Worm (Caenorhabditis elegans) whole organism, young adult: ENCODE data around the gene gba-1.

Experiments
- C06A6.2 ChIP-seq: fragments of 200-800 bp; sonication (Bioruptor generic); conservative IDR thresholded peaks from 2 replicates; pipeline ENCODE4 v1.3.6; 2022; ENCODE audit warnings: missing genetic modification characterization, missing compliant biosample characterization
- C17E4.6 ChIP-seq: fragments of 200-800 bp; sonication (Bioruptor generic); IDR thresholded peaks from 2 replicates; pipeline ENCODE4 v1.3.6; 2022; ENCODE audit warnings: missing genetic modification reagents, missing genetic modification characterization, missing compliant biosample characterization
- F33H1.4 ChIP-seq: fragments of 200-800 bp; sonication (Bioruptor generic); IDR thresholded peaks from 2 replicates; pipeline ENCODE4 v1.3.6; 2022; ENCODE audit warnings: missing genetic modification reagents, missing genetic modification characterization, missing compliant biosample characterization
- F37B4.10 ChIP-seq: fragments of 200-800 bp; sonication (Bioruptor generic); IDR thresholded peaks from 2 replicates; pipeline ENCODE4 v1.3.6; 2022; ENCODE audit warnings: missing genetic modification characterization, missing compliant biosample characterization
- F52B5.7 ChIP-seq: sonication (generic microtip); optimal IDR thresholded peaks from 2 replicates; lab custom pipeline; 2016; ENCODE audit warnings: mild to moderate bottlenecking, missing genetic modification characterization, missing compliant biosample characterization
- F55B11.4 ChIP-seq: sonication (generic microtip); optimal IDR thresholded peaks from 2 replicates; lab custom pipeline; 2016; ENCODE audit warnings: missing compliant biosample characterization, missing genetic modification characterization, borderline replicate concordance; ENCODE audit not compliant: insufficient read depth
- F57C9.4 ChIP-seq: sonication (generic microtip); optimal IDR thresholded peaks from 2 replicates; lab custom pipeline; 2017; ENCODE audit warnings: mild to moderate bottlenecking, missing genetic modification characterization, missing compliant biosample characterization
- Y53F4B.3 ChIP-seq: fragments of 200-800 bp; sonication (Bioruptor generic); IDR thresholded peaks from 2 replicates; pipeline ENCODE4 v1.3.6; 2022; ENCODE audit warnings: missing genetic modification reagents, missing genetic modification characterization, missing compliant biosample characterization
- Y56A3A.18 ChIP-seq: fragments of 200-800 bp; sonication (Bioruptor generic); IDR thresholded peaks from 2 replicates; pipeline ENCODE4 v1.3.6; 2022; ENCODE audit warnings: missing genetic modification reagents, missing genetic modification characterization, missing compliant biosample characterization
- ama-1 ChIP-seq, 3 experiments: fragments of 150-350 bp in 1 of 3; sonication (generic microtip) in 2 of 3; optimal IDR thresholded peaks; 2 replicates each; lab custom pipeline; 2014 to 2018; ENCODE audit warnings: missing biosample characterization in 2 of 3, missing genetic modification characterization in 2 of 3, missing genetic modification reagents in 2 of 3
- aptf-3 ChIP-seq: fragments of 200-800 bp; sonication (Bioruptor generic); IDR thresholded peaks from 2 replicates; pipeline ENCODE4 v1.3.6; 2022; ENCODE audit warnings: missing genetic modification characterization, missing compliant biosample characterization
- athp-1 ChIP-seq: sonication (generic microtip); optimal IDR thresholded peaks from 2 replicates; lab custom pipeline; 2017; ENCODE audit warnings: mild to moderate bottlenecking, missing genetic modification characterization, missing compliant biosample characterization
- attf-5 ChIP-seq: fragments of 200-800 bp; sonication (Bioruptor generic); optimal IDR thresholded peaks from 2 replicates; lab custom pipeline; 2018; ENCODE audit warnings: mild to moderate bottlenecking, missing genetic modification characterization, missing compliant biosample characterization
- cebp-1 ChIP-seq, 2 experiments: fragments of 200-800 bp in 1 of 2; sonication (Bioruptor generic) in 1 of 2; sonication (generic microtip) in 1 of 2; IDR thresholded peaks in 1 of 2; optimal IDR thresholded peaks in 1 of 2; 2 replicates each; pipeline versions ENCODE4 v1.3.6 to Lab custom; 2017 to 2022; ENCODE audit warnings: missing compliant biosample characterization in 2 of 2, missing genetic modification characterization in 2 of 2, mild to moderate bottlenecking in 1 of 2, missing genetic modification reagents in 1 of 2, moderate library complexity in 1 of 2
- cebp-2 ChIP-seq: fragments of 200-800 bp; sonication (Bioruptor generic); IDR thresholded peaks from 2 replicates; pipeline ENCODE4 v1.3.6; 2022; ENCODE audit warnings: missing genetic modification characterization, missing compliant biosample characterization
- ceh-27 ChIP-seq: fragments of 200-800 bp; sonication (Bioruptor generic); optimal IDR thresholded peaks from 2 replicates; lab custom pipeline; 2018; ENCODE audit warnings: mild to moderate bottlenecking, missing genetic modification characterization, moderate library complexity, missing compliant biosample characterization
- ceh-40 ChIP-seq: fragments of 200-800 bp; sonication (Bioruptor generic); IDR thresholded peaks from 2 replicates; pipeline ENCODE4 v1.3.6; 2022; ENCODE audit warnings: missing genetic modification characterization, missing compliant biosample characterization
- ceh-79 ChIP-seq: sonication (generic microtip); optimal IDR thresholded peaks from 2 replicates; lab custom pipeline; 2017; ENCODE audit warnings: mild to moderate bottlenecking, missing genetic modification characterization, missing compliant biosample characterization
- die-1 ChIP-seq: sonication (generic microtip); optimal IDR thresholded peaks from 2 replicates; lab custom pipeline; 2016; ENCODE audit warnings: missing genotype, mild to moderate bottlenecking, missing genetic modification characterization, missing compliant biosample characterization
- dpff-1 ChIP-seq: sonication (generic microtip); optimal IDR thresholded peaks from 2 replicates; lab custom pipeline; 2017; ENCODE audit warnings: mild to moderate bottlenecking, missing genetic modification characterization, missing compliant biosample characterization
- dpl-1 ChIP-seq: fragments of 150-350 bp; optimal IDR thresholded peaks from 2 replicates; lab custom pipeline; 2014; ENCODE audit warnings: missing biosample characterization, missing genetic modification reagents, missing genetic modification characterization
- egl-44 ChIP-seq: fragments of 200-800 bp; sonication (Bioruptor generic); IDR thresholded peaks from 2 replicates; pipeline ENCODE4 v1.3.6; 2022; ENCODE audit warnings: missing genetic modification reagents, missing genetic modification characterization, missing compliant biosample characterization
- egrh-3 ChIP-seq: fragments of 200-800 bp; sonication (Bioruptor generic); IDR thresholded peaks from 2 replicates; pipeline ENCODE4 v1.3.6; 2022; ENCODE audit warnings: missing genetic modification reagents, missing genetic modification characterization, missing compliant biosample characterization
- ekl-4 ChIP-seq: fragments of 200-800 bp; sonication (Bioruptor generic); IDR thresholded peaks from 2 replicates; pipeline ENCODE4 v1.3.6; 2022; ENCODE audit warnings: missing genetic modification reagents, missing genetic modification characterization, missing compliant biosample characterization
- ets-4 ChIP-seq: fragments of 200-800 bp; sonication (Bioruptor generic); optimal IDR thresholded peaks from 2 replicates; lab custom pipeline; 2018; ENCODE audit warnings: mild to moderate bottlenecking, missing genetic modification characterization, missing compliant biosample characterization
- hmg-1.2 ChIP-seq: fragments of 200-800 bp; sonication (Bioruptor generic); IDR thresholded peaks from 2 replicates; pipeline ENCODE4 v1.3.6; 2022; ENCODE audit warnings: missing genetic modification reagents, missing genetic modification characterization, missing compliant biosample characterization
- lag-1 ChIP-seq: fragments of 200-800 bp; sonication (Bioruptor generic); IDR thresholded peaks from 2 replicates; pipeline ENCODE4 v1.3.6; 2022; ENCODE audit warnings: missing genetic modification reagents, missing genetic modification characterization, missing compliant biosample characterization
- let-607 ChIP-seq, 2 experiments: fragments of 200-800 bp in 1 of 2; sonication (Bioruptor generic) in 1 of 2; sonication (generic microtip) in 1 of 2; optimal IDR thresholded peaks; 2 replicates each; lab custom pipeline; 2016 to 2018; ENCODE audit warnings: mild to moderate bottlenecking in 2 of 2, missing compliant biosample characterization in 2 of 2, missing genetic modification characterization in 2 of 2, moderate library complexity in 2 of 2, missing genotype in 1 of 2
- lin-35 ChIP-seq, 3 experiments: fragments of 150-350 bp in 2 of 3; sonication (generic microtip) in 1 of 3; optimal IDR thresholded peaks; 2 replicates each; lab custom pipeline; 2014 to 2018; ENCODE audit warnings: missing biosample characterization in 3 of 3, missing genetic modification characterization in 3 of 3, missing genetic modification reagents in 3 of 3
- lin-54 ChIP-seq: fragments of 200-800 bp; sonication (Bioruptor generic); optimal IDR thresholded peaks from 2 replicates; lab custom pipeline; 2018; ENCODE audit warnings: mild to moderate bottlenecking, missing genetic modification characterization, missing compliant biosample characterization
- lsy-27 ChIP-seq: sonication (generic microtip); optimal IDR thresholded peaks from 2 replicates; lab custom pipeline; 2017; ENCODE audit warnings: missing genetic modification characterization, mild to moderate bottlenecking, missing compliant biosample characterization, antibody characterized with exemption, missing genotype, borderline replicate concordance; ENCODE audit not compliant: insufficient read depth
- madf-10 ChIP-seq: sonication (generic microtip); optimal IDR thresholded peaks from 2 replicates; lab custom pipeline; 2016; ENCODE audit warnings: mild to moderate bottlenecking, missing genetic modification characterization, missing compliant biosample characterization
- mcd-1 ChIP-seq: fragments of 200-800 bp; sonication (Bioruptor generic); IDR thresholded peaks from 2 replicates; pipeline ENCODE4 v1.3.6; 2022; ENCODE audit warnings: missing genetic modification reagents, missing genetic modification characterization, missing compliant biosample characterization
- nfya-1 ChIP-seq: sonication (generic microtip); optimal IDR thresholded peaks from 2 replicates; lab custom pipeline; 2017; ENCODE audit warnings: antibody characterized with exemption, missing compliant biosample characterization, missing genetic modification characterization, borderline replicate concordance; ENCODE audit not compliant: insufficient read depth
- nhr-27 ChIP-seq: fragments of 200-800 bp; sonication (Bioruptor generic); optimal IDR thresholded peaks from 2 replicates; lab custom pipeline; 2018; ENCODE audit warnings: mild to moderate bottlenecking, missing genetic modification characterization, moderate library complexity, missing compliant biosample characterization
- pbrm-1 ChIP-seq: fragments of 200-800 bp; sonication (Bioruptor generic); IDR thresholded peaks from 2 replicates; pipeline ENCODE4 v1.3.6; 2022; ENCODE audit warnings: missing genetic modification reagents, missing genetic modification characterization, missing compliant biosample characterization
- rcor-1 ChIP-seq: fragments of 200-800 bp; sonication (Bioruptor generic); IDR thresholded peaks from 2 replicates; pipeline ENCODE4 v1.3.6; 2022; ENCODE audit warnings: missing genetic modification reagents, missing genetic modification characterization, missing compliant biosample characterization
- repo-1 ChIP-seq: sonication (generic microtip); optimal IDR thresholded peaks from 2 replicates; lab custom pipeline; 2017; ENCODE audit warnings: mild to moderate bottlenecking, missing genetic modification characterization, missing compliant biosample characterization
- snpc-4 ChIP-seq, 5 experiments: fragments of 150-350 bp in 1 of 5; sonication (generic microtip) in 4 of 5; optimal IDR thresholded peaks; 2 replicates each; lab custom pipeline; 2014 to 2018; ENCODE audit warnings: missing genetic modification characterization in 5 of 5, missing biosample characterization in 3 of 5, antibody characterized with exemption in 2 of 5, mild to moderate bottlenecking in 2 of 5, missing compliant biosample characterization in 2 of 5, missing genotype in 2 of 5, moderate library complexity in 2 of 5, missing genetic modification reagents in 1 of 5
- tlf-1 ChIP-seq: fragments of 200-800 bp; sonication (Bioruptor generic); optimal IDR thresholded peaks from 2 replicates; lab custom pipeline; 2018; ENCODE audit warnings: mild to moderate bottlenecking, missing genetic modification characterization, missing compliant biosample characterization
- zfh-2 ChIP-seq: fragments of 200-800 bp; sonication (Bioruptor generic); conservative IDR thresholded peaks from 2 replicates; pipeline ENCODE4 v1.3.6; 2022; ENCODE audit warnings: missing genetic modification reagents, missing genetic modification characterization, missing compliant biosample characterization
- ztf-18 ChIP-seq: sonication (generic microtip); optimal IDR thresholded peaks from 2 replicates; lab custom pipeline; 2016; ENCODE audit warnings: missing genotype, mild to moderate bottlenecking, missing genetic modification characterization, missing compliant biosample characterization
- ztf-6 ChIP-seq: fragments of 200-800 bp; sonication (Bioruptor generic); IDR thresholded peaks from 2 replicates; pipeline ENCODE4 v1.3.6; 2022; ENCODE audit warnings: missing genetic modification reagents, missing genetic modification characterization, missing compliant biosample characterization

gba-1 gene

DNA sequence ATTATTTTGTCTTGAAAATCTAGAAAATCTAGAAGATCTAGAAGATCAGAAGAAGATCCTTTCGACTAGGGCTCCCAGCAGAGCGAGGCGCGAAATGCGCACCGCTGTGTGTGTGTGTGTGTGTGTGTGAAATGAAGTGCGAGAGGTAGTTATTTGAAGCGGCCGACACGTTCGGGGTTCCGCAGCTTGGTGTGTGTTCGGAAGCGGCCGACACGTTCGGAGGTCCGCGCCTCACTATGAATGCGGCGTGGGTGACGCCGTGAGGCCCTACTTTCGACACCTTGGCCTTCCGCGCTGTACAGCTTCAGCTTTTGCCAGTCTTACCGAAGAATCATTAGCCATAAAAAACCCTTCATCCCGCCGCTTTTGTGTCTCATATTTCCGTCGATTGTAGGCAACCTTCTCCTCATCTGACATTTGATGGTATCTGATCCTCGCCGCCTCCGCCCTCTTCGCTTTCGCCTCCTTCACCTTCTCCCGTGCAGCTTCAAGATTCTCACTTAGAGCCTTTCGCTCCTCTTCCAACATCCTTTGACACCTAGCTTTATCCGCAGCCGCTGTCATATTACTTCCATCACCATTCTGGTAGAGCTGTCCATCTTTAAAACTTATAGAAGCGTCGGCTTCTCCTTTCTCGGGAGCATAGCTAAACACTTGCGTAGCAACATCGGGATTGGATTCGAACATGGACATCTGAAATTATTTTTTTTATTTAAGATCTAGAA, 40.6 kb downstream of the gba-1 start:
- TF ChIP-seq snpc-4 (GFP tag; optimal IDR thresholded peaks at IDR 0.05; lab: Kevin White, UChicago) (no peak), snpc-4 (tag; optimal IDR thresholded peaks at IDR 0.05; lab: Kevin White, UChicago) (peak in 1 of 4 experiments; percentile 53), mcd-1 (GFP tag; lab: Robert Waterston, UW) (peak; percentile 25; the same call in 1 of the 2 replicates), hmg-1.2 (GFP tag; lab: Robert Waterston, UW) (peak; percentile 32; the same call in 1 of the 2 replicates), C17E4.6 (GFP tag; lab: Robert Waterston, UW) (no peak), zfh-2 (0 out of 2 replicates have a peak, but pooled peaks have one; percentile 17)
- TF ChIP-seq, all 124 proteins: peak for 4

DNA sequence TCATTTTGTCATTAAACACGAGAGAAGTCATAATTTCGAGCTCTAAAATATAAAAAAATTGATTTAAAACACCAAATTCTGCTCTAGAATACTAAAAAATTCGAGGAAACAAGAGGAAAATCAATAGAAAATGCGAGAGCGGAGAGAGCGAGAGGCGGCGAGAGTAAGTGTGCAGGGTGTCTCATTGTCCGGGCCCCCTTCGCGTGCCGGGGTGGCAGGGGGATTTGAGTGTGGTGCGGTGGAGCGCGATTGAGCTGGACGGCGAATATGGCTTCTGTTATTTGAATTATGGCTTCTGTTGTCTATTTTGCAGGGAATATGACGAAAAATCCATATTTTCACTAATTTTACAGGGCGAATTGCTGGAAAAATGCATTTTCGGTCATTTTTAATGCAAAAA, 43.3 kb downstream of the gba-1 start, which contains the start of gene Y59C2A.3:
Gene Y59C2A.3, minus strand, starts transcription at position 42 of the 400 bp plus-strand sequence.
- peak; percentile 51; the same call in 1 of the 2 replicates for TF ChIP-seq egrh-3 (GFP tag; lab: Robert Waterston, UW)
- TF ChIP-seq F37B4.10 (GFP tag; lab: Robert Waterston, UW) = no peak
- TF ChIP-seq lag-1 (GFP tag; lab: Robert Waterston, UW) = no peak
- no peak for TF ChIP-seq ekl-4 (GFP tag; lab: Robert Waterston, UW)
- no peak for TF ChIP-seq ceh-40 (GFP tag; lab: Robert Waterston, UW)
- no peak for TF ChIP-seq let-607 (tag; optimal IDR thresholded peaks at IDR 0.05; lab: Kevin White, UChicago)
- no peak for TF ChIP-seq dpff-1
- no peak for TF ChIP-seq egl-44 (GFP tag; lab: Robert Waterston, UW)
- no peak for TF ChIP-seq ztf-18
- TF ChIP-seq die-1 (tag; lab: Kevin White, UChicago) = no peak
- TF ChIP-seq ets-4 (GFP tag; lab: Kevin White, UChicago) = no peak
- peak; percentile 6 for TF ChIP-seq dpl-1 (GFP tag; lab: Kevin White, UChicago)
- TF ChIP-seq F55B11.4 = no peak
- no peak for TF ChIP-seq rcor-1 (GFP tag; lab: Robert Waterston, UW)
- no peak for TF ChIP-seq athp-1 (tag; lab: Kevin White, UChicago)
- TF ChIP-seq madf-10 (tag; lab: Kevin White, UChicago) = no peak
- no peak for TF ChIP-seq F52B5.7 (tag; lab: Kevin White, UChicago)
- no peak for TF ChIP-seq ztf-6
- TF ChIP-seq lsy-27 (tag; lab: Kevin White, UChicago) = no peak
- TF ChIP-seq snpc-4 (GFP tag; optimal IDR thresholded peaks at IDR 0.05; lab: Kevin White, UChicago) = no peak
- no peak for TF ChIP-seq snpc-4 (tag; optimal IDR thresholded peaks at IDR 0.05; lab: Kevin White, UChicago)
- no peak for TF ChIP-seq ceh-79
- TF ChIP-seq lin-35 (GFP tag; optimal IDR thresholded peaks at IDR 0.05; lab: Kevin White, UChicago) = no peak
- TF ChIP-seq nhr-27 (tag; lab: Kevin White, UChicago) = no peak
- TF ChIP-seq ama-1 (optimal IDR thresholded peaks at IDR 0.05; lab: Kevin White, UChicago) = no peak
- TF ChIP-seq ama-1 (GFP tag; optimal IDR thresholded peaks at IDR 0.05; lab: Kevin White, UChicago) = no peak
- TF ChIP-seq cebp-2 = no peak
- TF ChIP-seq Y56A3A.18 = no peak
- peak; percentile 29; the same call in 1 of the 2 replicates for TF ChIP-seq hmg-1.2 (GFP tag; lab: Robert Waterston, UW)
- no peak for TF ChIP-seq C06A6.2 (GFP tag; lab: Robert Waterston, UW)
- peak; percentile 89 for TF ChIP-seq zfh-2
- no peak for TF ChIP-seq aptf-3 (GFP tag; lab: Robert Waterston, UW)
- no peak for TF ChIP-seq pbrm-1 (GFP tag; lab: Robert Waterston, UW)
- TF ChIP-seq tlf-1 (GFP tag; lab: Kevin White, UChicago) = no peak
- TF ChIP-seq lin-54 (GFP tag; lab: Kevin White, UChicago) = no peak
- no peak for TF ChIP-seq Y53F4B.3 (GFP tag; lab: Robert Waterston, UW)
- no peak for TF ChIP-seq nfya-1
- TF ChIP-seq mcd-1 (GFP tag; lab: Robert Waterston, UW) = peak; percentile 76
- TF ChIP-seq attf-5 = peak; percentile 61
- no peak for TF ChIP-seq cebp-1 (GFP tag; IDR thresholded peaks at IDR 0.05; lab: Robert Waterston, UW)
- TF ChIP-seq cebp-1 (tag; optimal IDR thresholded peaks at IDR 0.05; lab: Kevin White, UChicago) = peak; percentile 19
- TF ChIP-seq F33H1.4 (GFP tag; lab: Robert Waterston, UW) = no peak
- no peak for TF ChIP-seq repo-1
- TF ChIP-seq F57C9.4 (tag; lab: Kevin White, UChicago) = no peak
- peak; percentile 75 for TF ChIP-seq ceh-27 (GFP tag; lab: Kevin White, UChicago)
